Fruit fly (Drosophila melanogaster): Measurements from ENCODE around the gene IntS10.
A peak's percentile ranks its signal among the peaks of the same experiment; 100 is the strongest.

IntS10 gene

dm6 chr3L:3765782-3766520 is 40.6 kb upstream of the IntS10 start (continued):
- TF ChIP-seq Eip78C (GFP tag), result peak; percentile 86
- peak; percentile 16 for TF ChIP-seq Sox102F (GFP tag; optimal IDR thresholded peaks at IDR 0.05)
- no peak for TF ChIP-seq Ets21C (GFP tag; optimal IDR thresholded peaks at IDR 0.05)
- peak; percentile 76 to 83 for TF ChIP-seq ss (GFP tag; optimal IDR thresholded peaks at IDR 0.05)
- TF ChIP-seq svp (GFP tag), result peak; percentile 84
- TF ChIP-seq CG11294 (GFP tag; IDR thresholded peaks at IDR 0.05), result peak; percentile 49
- peak; percentile 67 for TF ChIP-seq CG6276 (GFP tag; optimal IDR thresholded peaks at IDR 0.05)
- peak; percentile 53 for TF ChIP-seq achi (GFP tag; optimal IDR thresholded peaks at IDR 0.05)
- TF ChIP-seq CG32006 (GFP tag; optimal IDR thresholded peaks at IDR 0.05), result peak; percentile 68
- TF ChIP-seq CG3032 (tag; optimal IDR thresholded peaks at IDR 0.05), result peak; percentile 38
- no peak for TF ChIP-seq Blimp-1 (GFP tag; optimal IDR thresholded peaks at IDR 0.05)
- TF ChIP-seq Sox15 (GFP tag; optimal IDR thresholded peaks at IDR 0.05), result peak; percentile 9
- TF ChIP-seq CG10669 (GFP tag; optimal IDR thresholded peaks at IDR 0.05), result no peak
- TF ChIP-seq esn (GFP tag; optimal IDR thresholded peaks at IDR 0.05), result peak; percentile 61
- no peak for TF ChIP-seq Hr38 (GFP tag; optimal IDR thresholded peaks at IDR 0.05)
- peak; percentile 71 for TF ChIP-seq Hr4 (GFP tag; optimal IDR thresholded peaks at IDR 0.05)
- peak; percentile 63 for TF ChIP-seq Sox14 (GFP tag; optimal IDR thresholded peaks at IDR 0.05)
- TF ChIP-seq Eip93F (GFP tag; optimal IDR thresholded peaks at IDR 0.05), result no peak

dm6 chr3L:3766704-3767103 is 39.8 kb upstream of the IntS10 start:
- peak; percentile 10 for TF ChIP-seq Eip78C (GFP tag)
- no peak for TF ChIP-seq CG6808 (GFP tag; optimal IDR thresholded peaks at IDR 0.05)

dm6 chr3L:3767825-3768224 is 38.7 kb upstream of the IntS10 start:
- TF ChIP-seq dsx (GFP tag; optimal IDR thresholded peaks at IDR 0.05; ENCODE audit: poor library complexity, severe bottlenecking), result no peak
- no peak for TF ChIP-seq CG1621 (tag; optimal IDR thresholded peaks at IDR 0.05)
- no peak for TF ChIP-seq Ets96B (tag; optimal IDR thresholded peaks at IDR 0.05)
- peak; percentile 18 for TF ChIP-seq acj6 (GFP tag; optimal IDR thresholded peaks at IDR 0.05)
- TF ChIP-seq salr (GFP tag; optimal IDR thresholded peaks at IDR 0.05), result no peak
- peak; percentile 61 for TF ChIP-seq lz (GFP tag; optimal IDR thresholded peaks at IDR 0.05)
- no peak for TF ChIP-seq CG6276 (GFP tag; optimal IDR thresholded peaks at IDR 0.05)
- TF ChIP-seq CG11902 (GFP tag; optimal IDR thresholded peaks at IDR 0.05), result no peak
- peak; percentile 82 for TF ChIP-seq Eip78C (GFP tag)
- peak; percentile 57 for TF ChIP-seq OdsH (GFP tag; optimal IDR thresholded peaks at IDR 0.05)
- TF ChIP-seq Eip75B (GFP tag; optimal IDR thresholded peaks at IDR 0.05), result peak; percentile 40
- no peak for TF ChIP-seq fd85E (GFP tag; optimal IDR thresholded peaks at IDR 0.05)
- no peak for TF ChIP-seq fkh (GFP tag; optimal IDR thresholded peaks at IDR 0.05)
- peak; percentile 36 for TF ChIP-seq dac (GFP tag; optimal IDR thresholded peaks at IDR 0.05)
- TF ChIP-seq Ets21C (GFP tag; optimal IDR thresholded peaks at IDR 0.05), result peak; percentile 2
- TF ChIP-seq CG6792 (GFP tag; optimal IDR thresholded peaks at IDR 0.05), result peak; percentile 13
- no peak for TF ChIP-seq CG11762 (GFP tag; optimal IDR thresholded peaks at IDR 0.05; ENCODE audit: insufficient read depth)
- no peak for TF ChIP-seq CG7368 (GFP tag; optimal IDR thresholded peaks at IDR 0.05)
- TF ChIP-seq Hr39 (GFP tag; optimal IDR thresholded peaks at IDR 0.05), result peak; percentile 39
- TF ChIP-seq vri (GFP tag; optimal IDR thresholded peaks at IDR 0.05), result peak; percentile 56
- no peak for TF ChIP-seq net (GFP tag; optimal IDR thresholded peaks at IDR 0.05)
- no peak for TF ChIP-seq CG10631 (GFP tag; optimal IDR thresholded peaks at IDR 0.05)
- peak; percentile 14 for TF ChIP-seq fd59A (GFP tag; optimal IDR thresholded peaks at IDR 0.05)
- no peak for TF ChIP-seq CG8319 (GFP tag; optimal IDR thresholded peaks at IDR 0.05)
- no peak for TF ChIP-seq CG6808 (GFP tag; optimal IDR thresholded peaks at IDR 0.05)
- no peak for TF ChIP-seq topi (GFP tag; optimal IDR thresholded peaks at IDR 0.05)
- TF ChIP-seq Smox (GFP tag; optimal IDR thresholded peaks at IDR 0.05), result peak; percentile 33
- no peak for TF ChIP-seq Lpt (GFP tag; optimal IDR thresholded peaks at IDR 0.05)
- no peak for TF ChIP-seq CG8119 (GFP tag; IDR thresholded peaks at IDR 0.05)
- no peak for TF ChIP-seq Sox15 (GFP tag; optimal IDR thresholded peaks at IDR 0.05)
- TF ChIP-seq Gug (GFP tag; IDR thresholded peaks at IDR 0.05), result no peak
- TF ChIP-seq Sox14 (GFP tag; optimal IDR thresholded peaks at IDR 0.05), result peak; percentile 32
- TF ChIP-seq Hr38 (GFP tag; optimal IDR thresholded peaks at IDR 0.05), result no peak
- TF ChIP-seq Sox102F (GFP tag; optimal IDR thresholded peaks at IDR 0.05), result peak; percentile 49
- 0 out of 3 replicates have a peak, but pooled peaks have one; percentile 10 for TF ChIP-seq eg (GFP tag; IDR thresholded peaks at IDR 0.05)
- TF ChIP-seq CG10669 (GFP tag; optimal IDR thresholded peaks at IDR 0.05), result no peak

Measured in whole organism, prepupa.